Worm (Caenorhabditis elegans): ENCODE measurements around the gene srh-21.

Gene srh-21

ce11 chrV:4903696-4904095, 22.8 kb upstream of the srh-21 start, which contains the start of gene ugt-8:
ugt-8 (plus strand) TSS chrV:4903930.
- TF ChIP-seq lsy-12 (tag; optimal IDR thresholded peaks at IDR 0.05) (no peak), lin-15B (tag; optimal IDR thresholded peaks at IDR 0.05) (no peak), egl-5 (tag; optimal IDR thresholded peaks at IDR 0.05) (no peak), ceh-16 (tag; optimal IDR thresholded peaks at IDR 0.05) (no peak), nhr-67 (tag; optimal IDR thresholded peaks at IDR 0.05) (no peak), lin-39 (tag; optimal IDR thresholded peaks at IDR 0.05) (no peak), aly-2 (tag; optimal IDR thresholded peaks at IDR 0.05) (no peak), pqm-1 (tag; optimal IDR thresholded peaks at IDR 0.05) (no peak), nhr-76 (tag; optimal IDR thresholded peaks at IDR 0.05) (no peak), nhr-237 (tag; optimal IDR thresholded peaks at IDR 0.05) (no peak), nhr-11 (tag; optimal IDR thresholded peaks at IDR 0.05) (no peak), fkh-2 (tag; optimal IDR thresholded peaks at IDR 0.05) (no peak), jun-1 (tag; optimal IDR thresholded peaks at IDR 0.05) (no peak), mml-1 (tag; optimal IDR thresholded peaks at IDR 0.05) (no peak), nhr-28 (tag; optimal IDR thresholded peaks at IDR 0.05) (no peak), daf-12 (tag; optimal IDR thresholded peaks at IDR 0.05) (no peak)

- no peak for TF ChIP-seq jun-1 (tag; optimal IDR thresholded peaks at IDR 0.05)
- TF ChIP-seq nhr-25 (tag; optimal IDR thresholded peaks at IDR 0.05): no peak
- TF ChIP-seq aly-2 (tag; optimal IDR thresholded peaks at IDR 0.05): no peak
- no peak for TF ChIP-seq fkh-10 (GFP tag; optimal IDR thresholded peaks at IDR 0.05)
- no peak for TF ChIP-seq ceh-82 (tag; optimal IDR thresholded peaks at IDR 0.05)
- no peak for TF ChIP-seq egl-27 (tag; optimal IDR thresholded peaks at IDR 0.05)
- TF ChIP-seq nhr-237 (tag; optimal IDR thresholded peaks at IDR 0.05): no peak
- TF ChIP-seq tbx-2 (tag; optimal IDR thresholded peaks at IDR 0.05): no peak
- TF ChIP-seq nhr-12 (tag; optimal IDR thresholded peaks at IDR 0.05): no peak
- TF ChIP-seq sea-2 (GFP tag; optimal IDR thresholded peaks at IDR 0.05): no peak
- no peak for TF ChIP-seq lin-39 (tag; optimal IDR thresholded peaks at IDR 0.05)
- no peak for TF ChIP-seq pqm-1 (tag; optimal IDR thresholded peaks at IDR 0.05)
- TF ChIP-seq fkh-2 (tag; optimal IDR thresholded peaks at IDR 0.05): no peak
Measured at ce11 chrV:4905953-4906352, 20.5 kb upstream of the srh-21 start, which contains the start of gene ugt-14. ugt-14 (plus strand) TSS chrV:4906253.

ce11 chrV:4908591-4908990, 17.9 kb upstream of the srh-21 start, which contains the start of gene ugt-13:
ugt-13 (plus strand) TSS chrV:4908884.
- TF ChIP-seq egl-27 (tag; optimal IDR thresholded peaks at IDR 0.05) (no peak), lin-15B (tag; optimal IDR thresholded peaks at IDR 0.05) (no peak), elt-3 (tag; optimal IDR thresholded peaks at IDR 0.05) (peak in 1 of 3 experiments; percentile 43), nhr-43 (tag; optimal IDR thresholded peaks at IDR 0.05; ENCODE audit: poor library complexity, severe bottlenecking) (peak; percentile 49), elt-2 (tag; optimal IDR thresholded peaks at IDR 0.05) (no peak), eor-1 (tag; optimal IDR thresholded peaks at IDR 0.05) (no peak), ceh-82 (tag; optimal IDR thresholded peaks at IDR 0.05) (no peak), pqm-1 (tag; optimal IDR thresholded peaks at IDR 0.05) (no peak), nhr-28 (tag; optimal IDR thresholded peaks at IDR 0.05) (no peak), fos-1 (tag; optimal IDR thresholded peaks at IDR 0.05) (no peak), ztf-4 (tag; optimal IDR thresholded peaks at IDR 0.05) (no peak), lin-39 (tag; optimal IDR thresholded peaks at IDR 0.05) (no peak), nhr-25 (tag; optimal IDR thresholded peaks at IDR 0.05) (peak; percentile 58), ztf-11 (tag; optimal IDR thresholded peaks at IDR 0.05) (no peak), pha-4 (tag; optimal IDR thresholded peaks at IDR 0.05) (no peak), lsy-12 (tag; optimal IDR thresholded peaks at IDR 0.05) (no peak), R02D3.7 (tag; optimal IDR thresholded peaks at IDR 0.05) (no peak), aly-2 (tag; optimal IDR thresholded peaks at IDR 0.05) (no peak), snpc-4 (tag; optimal IDR thresholded peaks at IDR 0.05) (no peak), nhr-11 (tag; optimal IDR thresholded peaks at IDR 0.05) (no peak), nhr-23 (tag; optimal IDR thresholded peaks at IDR 0.05) (peak; percentile 54), ZK546.5 (tag; optimal IDR thresholded peaks at IDR 0.05) (no peak), elt-1 (tag; optimal IDR thresholded peaks at IDR 0.05) (peak; percentile 9)

ce11 chrV:4912313-4912712, 14.2 kb upstream of the srh-21 start, which contains the start of gene H23N18.5:
H23N18.5 (minus strand) TSS chrV:4912381.
- TF ChIP-seq nhr-43 (tag; optimal IDR thresholded peaks at IDR 0.05; ENCODE audit: poor library complexity, severe bottlenecking): peak; percentile 77
- TF ChIP-seq elt-2 (tag; optimal IDR thresholded peaks at IDR 0.05): no peak
- TF ChIP-seq nhr-23 (tag; optimal IDR thresholded peaks at IDR 0.05): peak; percentile 30
- peak; percentile 62 for TF ChIP-seq elt-1 (tag; optimal IDR thresholded peaks at IDR 0.05)
